Fruit fly (Drosophila melanogaster) whole organism, pupa: ENCODE results near the gene CG6927.

Source experiments
- CG4496 ChIP-seq: fragments of 200-800 bp; sonication (Bioruptor generic); IDR thresholded peaks from 3 replicates; pipeline ENCODE4 v1.3.6; 2022; ENCODE audit warnings: missing biosample characterization, missing genetic modification characterization
- CG9948 ChIP-seq: fragments of 200-800 bp; sonication (Bioruptor generic); optimal IDR thresholded peaks from 2 replicates; lab custom pipeline; 2018; ENCODE audit warnings: missing biosample characterization, mild to moderate bottlenecking, missing genetic modification characterization, moderate library complexity

dm6 chrX:4912370-4912769, 5.7 kb downstream of the CG6927 start:
- no peak for TF ChIP-seq CG4496 (GFP tag; lab: Robert Waterston, UW)
- TF ChIP-seq CG9948 (tag; lab: Kevin White, UChicago) = no peak
